Fruit fly (Drosophila melanogaster): Measurements from ENCODE around the gene GILT1.
A peak's percentile ranks its signal among the peaks of the same experiment; 100 is the strongest.

GILT1 gene

DNA sequence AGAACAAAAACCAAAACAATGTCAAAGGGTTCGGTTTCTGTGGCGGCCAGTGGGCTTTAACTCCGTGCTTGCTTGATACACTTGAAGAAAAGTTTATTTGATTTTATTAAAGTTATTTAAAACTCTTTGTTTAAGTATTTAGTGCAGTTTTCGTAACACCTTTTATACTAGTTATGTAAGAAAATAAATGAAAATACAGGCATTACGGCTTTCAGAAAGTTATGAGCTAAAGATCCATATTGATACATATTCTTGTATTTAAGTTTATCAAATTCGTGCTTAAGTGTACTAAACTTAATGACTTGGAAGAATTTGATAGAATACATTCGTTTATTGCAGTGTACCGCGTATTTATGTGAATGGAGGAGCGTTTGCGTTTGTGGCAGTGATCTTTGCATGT lies 44.8 kb upstream of the GILT1 start:
- TF ChIP-seq dsx (GFP tag; optimal IDR thresholded peaks at IDR 0.05; ENCODE audit: poor library complexity, severe bottlenecking) (no peak), Ets96B (tag; optimal IDR thresholded peaks at IDR 0.05) (no peak), CG32006 (GFP tag; optimal IDR thresholded peaks at IDR 0.05) (peak; percentile 14), fd85E (GFP tag; optimal IDR thresholded peaks at IDR 0.05) (no peak), Eip93F (GFP tag; optimal IDR thresholded peaks at IDR 0.05) (no peak), Smox (GFP tag; optimal IDR thresholded peaks at IDR 0.05) (no peak), CG7368 (GFP tag; optimal IDR thresholded peaks at IDR 0.05) (no peak), CG8319 (GFP tag; optimal IDR thresholded peaks at IDR 0.05) (no peak), CG11902 (GFP tag; optimal IDR thresholded peaks at IDR 0.05) (no peak), CG6854 (GFP tag; optimal IDR thresholded peaks at IDR 0.05) (no peak), CG11762 (GFP tag; optimal IDR thresholded peaks at IDR 0.05; ENCODE audit: insufficient read depth) (no peak), Eip75B (GFP tag; optimal IDR thresholded peaks at IDR 0.05) (no peak), Gug (GFP tag; IDR thresholded peaks at IDR 0.05) (no peak), lz (GFP tag; optimal IDR thresholded peaks at IDR 0.05) (no peak), CG3032 (tag; optimal IDR thresholded peaks at IDR 0.05) (no peak), Lpt (GFP tag; optimal IDR thresholded peaks at IDR 0.05) (no peak), dac (GFP tag; optimal IDR thresholded peaks at IDR 0.05) (no peak), svp (GFP tag) (peak; percentile 61), Blimp-1 (GFP tag; optimal IDR thresholded peaks at IDR 0.05) (no peak), Ets21C (GFP tag; optimal IDR thresholded peaks at IDR 0.05) (no peak), ss (GFP tag; optimal IDR thresholded peaks at IDR 0.05) (no peak), achi (GFP tag; optimal IDR thresholded peaks at IDR 0.05) (no peak), Eip78C (GFP tag) (peak; percentile 68)

DNA sequence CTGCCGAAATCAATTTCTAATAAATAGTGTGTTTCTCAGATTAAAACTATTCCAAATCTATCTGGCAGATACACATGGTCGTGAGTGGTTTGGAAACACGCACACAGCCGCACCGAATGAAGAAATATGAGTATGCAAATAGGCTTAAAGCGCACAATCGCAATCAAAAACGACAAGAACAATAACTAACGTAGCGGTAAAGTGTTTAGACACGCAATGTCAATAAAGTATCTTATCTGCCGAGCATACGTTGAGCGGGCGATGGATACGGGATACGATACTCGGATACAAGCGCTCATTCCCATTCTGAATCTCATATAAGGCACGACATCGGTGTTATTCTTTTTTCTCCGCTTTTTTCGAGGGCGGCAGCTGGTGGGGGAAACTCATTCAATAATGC lies 44.4 kb upstream of the GILT1 start:
- TF ChIP-seq fkh (GFP tag; optimal IDR thresholded peaks at IDR 0.05) = peak; percentile 89
- no peak for TF ChIP-seq CG6276 (GFP tag; optimal IDR thresholded peaks at IDR 0.05)

DNA sequence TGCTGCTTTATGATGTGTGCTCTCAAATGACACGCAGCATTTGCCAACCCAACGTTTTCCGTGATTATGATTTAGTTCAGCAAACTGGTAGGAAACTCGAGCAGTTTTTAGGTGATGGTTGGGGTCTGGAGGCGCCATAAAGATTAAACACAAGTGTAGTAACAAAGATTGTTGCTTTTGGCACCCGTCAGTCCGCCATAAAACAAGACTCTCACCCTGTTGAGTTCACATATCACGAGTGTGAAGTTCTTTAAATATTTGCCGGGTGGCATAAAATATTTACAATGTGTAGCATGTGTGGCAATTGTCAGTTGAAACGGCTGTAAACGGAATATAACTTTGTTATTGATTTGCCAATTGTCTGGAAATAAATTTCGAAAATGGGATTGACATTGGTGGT lies 40.0 kb upstream of the GILT1 start:
- no peak for TF ChIP-seq CG11902 (GFP tag; optimal IDR thresholded peaks at IDR 0.05)
- TF ChIP-seq fkh (GFP tag; optimal IDR thresholded peaks at IDR 0.05) = peak; percentile 74
- TF ChIP-seq CG6792 (GFP tag; optimal IDR thresholded peaks at IDR 0.05) = no peak
- no peak for TF ChIP-seq CG11762 (GFP tag; optimal IDR thresholded peaks at IDR 0.05; ENCODE audit: insufficient read depth)
- TF ChIP-seq pdm3 (GFP tag; optimal IDR thresholded peaks at IDR 0.05) = no peak
- TF ChIP-seq Eip75B (GFP tag; optimal IDR thresholded peaks at IDR 0.05) = no peak
- TF ChIP-seq CG6276 (GFP tag; optimal IDR thresholded peaks at IDR 0.05) = no peak

DNA sequence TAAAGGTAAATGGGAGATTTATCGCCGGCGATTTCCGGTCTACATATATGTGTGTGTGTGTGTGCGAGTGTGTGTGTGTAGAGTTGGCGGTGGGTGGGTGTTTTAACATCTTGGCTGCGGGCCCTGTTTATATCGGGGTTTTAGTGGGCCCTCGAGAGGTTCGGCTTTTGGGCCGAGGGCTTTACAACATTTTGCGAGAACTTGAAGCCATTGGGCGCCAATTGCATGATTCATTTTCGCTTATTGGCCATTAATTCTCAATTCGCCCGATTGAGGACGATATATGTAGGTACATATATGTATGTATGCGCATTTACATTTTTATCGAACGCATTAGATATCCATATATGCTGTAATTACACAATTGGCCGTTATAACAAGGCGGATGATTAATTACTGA lies 34.2 kb upstream of the GILT1 start:
- no peak for TF ChIP-seq Lpt (GFP tag; optimal IDR thresholded peaks at IDR 0.05)
- TF ChIP-seq CG3919 (GFP tag; optimal IDR thresholded peaks at IDR 0.05) = no peak
- TF ChIP-seq CG6792 (GFP tag; optimal IDR thresholded peaks at IDR 0.05) = no peak
- TF ChIP-seq CG10631 (GFP tag; optimal IDR thresholded peaks at IDR 0.05) = no peak

DNA sequence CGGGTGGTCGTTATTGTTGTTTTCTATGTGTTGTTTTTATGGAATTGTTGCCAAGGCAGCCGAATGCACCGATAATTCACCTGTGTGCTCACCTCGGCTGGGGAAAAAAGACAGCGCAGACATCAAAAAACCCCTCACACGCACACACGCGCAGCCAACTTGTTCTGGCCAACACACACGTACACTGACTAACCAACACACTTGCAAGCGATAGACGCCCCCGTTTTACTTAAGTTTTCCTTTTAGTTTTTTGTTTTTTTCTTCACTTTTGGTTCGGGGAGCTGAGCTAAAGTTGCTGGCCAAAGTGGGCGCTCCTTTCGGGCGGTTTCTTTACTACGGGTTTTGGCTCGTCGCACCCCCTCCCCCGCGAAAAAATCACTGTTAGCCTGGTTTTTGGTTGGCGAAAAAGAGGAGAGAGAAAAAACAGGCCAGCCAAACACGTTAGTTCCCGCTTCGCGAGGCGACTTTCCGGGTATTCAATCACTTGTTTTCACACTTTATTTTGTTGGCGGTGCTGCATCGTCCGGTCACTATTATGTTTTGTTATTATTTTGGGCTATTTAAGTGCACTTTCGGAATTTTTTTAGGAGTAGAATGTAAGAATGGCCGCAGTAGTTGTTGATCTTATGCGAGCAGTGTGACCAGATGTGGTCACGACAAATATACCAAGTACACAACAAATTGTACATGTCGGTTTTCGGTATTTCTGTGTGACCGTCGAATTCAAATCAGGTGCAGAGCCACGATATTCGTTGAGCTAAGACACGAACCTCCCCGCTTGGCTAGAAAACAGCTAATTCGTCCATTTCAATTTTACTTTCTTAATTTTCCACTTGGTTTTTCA lies 32.9 kb upstream of the GILT1 start, which contains the start of gene yrt:
Gene yrt (minus strand): TSS at position 660 of the 844 bp plus-strand sequence.
- no peak for TF ChIP-seq spab (GFP tag; optimal IDR thresholded peaks at IDR 0.05)
- no peak for TF ChIP-seq CG6163 (GFP tag; IDR thresholded peaks at IDR 0.05)
- peak; percentile 47; the same call in 2 of the 3 replicates for TF ChIP-seq CG8119 (GFP tag; IDR thresholded peaks at IDR 0.05)
- peak; percentile 68 for TF ChIP-seq fkh (GFP tag; optimal IDR thresholded peaks at IDR 0.05)
- TF ChIP-seq CG16779 (tag; optimal IDR thresholded peaks at IDR 0.05) = peak; percentile 20
- TF ChIP-seq CG6808 (GFP tag; optimal IDR thresholded peaks at IDR 0.05) = no peak
- peak; percentile 43 for TF ChIP-seq Lpt (GFP tag; optimal IDR thresholded peaks at IDR 0.05)
- peak; percentile 72 for TF ChIP-seq Eip78C (GFP tag)
- TF ChIP-seq CG9139 (GFP tag; optimal IDR thresholded peaks at IDR 0.05) = no peak
- TF ChIP-seq fd59A (GFP tag; optimal IDR thresholded peaks at IDR 0.05) = no peak
- no peak for TF ChIP-seq CG11294 (GFP tag; IDR thresholded peaks at IDR 0.05)
- peak; percentile 21 for TF ChIP-seq CG3919 (GFP tag; optimal IDR thresholded peaks at IDR 0.05)
- 0 out of 3 replicates have a peak, but pooled peaks have one; percentile 18 for TF ChIP-seq eg (GFP tag; IDR thresholded peaks at IDR 0.05)
- peak; percentile 46 for TF ChIP-seq CG6276 (GFP tag; optimal IDR thresholded peaks at IDR 0.05)
- no peak for TF ChIP-seq CG11902 (GFP tag; optimal IDR thresholded peaks at IDR 0.05)

All from whole organism, prepupa.